Fruit fly (Drosophila melanogaster) S2 (cell line): ENCODE data around the gene Ste12DOR.

Source experiments
- CG8478 ChIP-seq: fragments of >200 bp; optimal IDR thresholded peaks from 2 replicates; lab custom pipeline; 2018
- CTCF ChIP-seq, 2 experiments: fragments of >200 bp; optimal IDR thresholded peaks; 2 replicates each; lab custom pipeline; 2018

DNA sequence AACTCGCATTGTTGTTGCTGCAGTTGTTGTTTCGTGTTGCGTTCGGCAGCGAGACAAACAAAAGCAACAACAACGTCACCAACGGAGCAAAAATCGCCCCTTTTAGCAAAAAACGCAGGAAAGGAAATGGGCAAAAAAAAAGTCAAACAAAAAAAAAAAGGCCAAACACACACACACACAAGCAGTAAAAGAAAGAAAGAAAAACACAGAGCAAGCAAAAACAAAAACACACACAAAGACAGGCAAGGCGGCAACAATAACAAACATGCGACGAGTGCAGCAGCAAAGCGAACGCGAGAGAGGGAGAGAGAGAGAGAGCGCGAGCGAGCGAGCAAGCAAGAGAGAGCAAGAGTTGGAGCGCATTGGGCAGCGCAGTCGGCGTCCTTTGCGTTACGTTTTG is 38.0 kb downstream of the Ste12DOR start:
- TF ChIP-seq CG8478 (lab: Kevin White, UChicago) (no peak), CTCF (optimal IDR thresholded peaks at IDR 0.05; lab: Kevin White, UChicago) (no peak)
